Fruit fly (Drosophila melanogaster) whole organism, embryonic: ENCODE measurements around the gene Cpr11B.
A peak's percentile ranks its signal among the peaks of the same experiment; 100 is the strongest.

Experiments
- CG10366 ChIP-seq: fragments of 200-800 bp; sonication (Bioruptor generic); IDR thresholded peaks from 2 replicates; pipeline ENCODE4 v1.3.6; 2022; ENCODE audit warnings: missing biosample characterization, missing genetic modification characterization
- CG10462 ChIP-seq: fragments of 200-800 bp; sonication (Bioruptor generic); optimal IDR thresholded peaks from 2 replicates; lab custom pipeline; 2016; ENCODE audit warnings: missing biosample characterization, missing genetic modification characterization
- CG10565 ChIP-seq: fragments of 200-800 bp; sonication (Bioruptor generic); optimal IDR thresholded peaks from 3 replicates; lab custom pipeline; 2016; ENCODE audit warnings: missing biosample characterization, mild to moderate bottlenecking, missing genetic modification characterization
- CG11085 ChIP-seq: fragments of 200-800 bp; sonication (Bioruptor generic); IDR thresholded peaks from 2 replicates; pipeline ENCODE4 v1.3.6; 2022; ENCODE audit warnings: missing biosample characterization, missing genetic modification characterization
- CG11247 ChIP-seq: fragments of 200-800 bp; sonication (Bioruptor generic); IDR thresholded peaks from 2 replicates; pipeline ENCODE4 v1.3.6; 2022; ENCODE audit warnings: missing biosample characterization, missing genetic modification characterization
- CG11560 ChIP-seq: fragments of 200-800 bp; sonication (Bioruptor generic); IDR thresholded peaks from 3 replicates; pipeline ENCODE4 v1.3.6; 2022; ENCODE audit warnings: missing biosample characterization, missing genetic modification characterization
- CG11695 ChIP-seq: fragments of 200-800 bp; sonication (Bioruptor generic); IDR thresholded peaks from 3 replicates; pipeline ENCODE4 v1.3.6; 2022; ENCODE audit warnings: missing biosample characterization, missing genetic modification characterization
- CG14050 ChIP-seq: fragments of 200-800 bp; sonication (Bioruptor generic); IDR thresholded peaks from 3 replicates; pipeline ENCODE4 v1.3.6; 2022; ENCODE audit warnings: missing biosample characterization, missing genetic modification characterization
- CG17912 ChIP-seq: fragments of 200-800 bp; sonication (Bioruptor generic); optimal IDR thresholded peaks from 2 replicates; lab custom pipeline; 2018; ENCODE audit warnings: missing biosample characterization, mild to moderate bottlenecking, missing genetic modification characterization
- CG18011 ChIP-seq: fragments of 200-800 bp; sonication (Bioruptor generic); optimal IDR thresholded peaks from 2 replicates; lab custom pipeline; 2017; ENCODE audit warnings: missing biosample characterization, missing genetic modification characterization, mild to moderate bottlenecking, moderate library complexity, missing genotype
- CG18476 ChIP-seq: fragments of 200-800 bp; sonication (Bioruptor generic); optimal IDR thresholded peaks from 2 replicates; lab custom pipeline; 2016; ENCODE audit warnings: missing biosample characterization, mild to moderate bottlenecking, missing genetic modification characterization
- CG2120 ChIP-seq: fragments of 200-800 bp; sonication (Bioruptor generic); optimal IDR thresholded peaks from 3 replicates; lab custom pipeline; 2016; ENCODE audit warnings: missing biosample characterization, missing genetic modification characterization
- CG2889 ChIP-seq: fragments of 200-800 bp; sonication (Bioruptor generic); IDR thresholded peaks from 3 replicates; pipeline ENCODE4 v1.3.6; 2022; ENCODE audit warnings: missing biosample characterization, missing genetic modification characterization
- CG33213 ChIP-seq: fragments of 200-800 bp; sonication (Bioruptor generic); optimal IDR thresholded peaks from 3 replicates; lab custom pipeline; 2016; ENCODE audit warnings: missing biosample characterization, missing genetic modification characterization
- CG4424 ChIP-seq: fragments of 200-800 bp; sonication (Bioruptor generic); optimal IDR thresholded peaks from 3 replicates; lab custom pipeline; 2016; ENCODE audit warnings: missing biosample characterization, missing genetic modification characterization
- CG5953 ChIP-seq: fragments of 200-800 bp; sonication (Bioruptor generic); IDR thresholded peaks from 2 replicates; pipeline ENCODE4 v1.3.6; 2022; ENCODE audit warnings: missing biosample characterization, missing genetic modification characterization
- CG7357 ChIP-seq: fragments of 200-800 bp; sonication (Bioruptor generic); IDR thresholded peaks from 3 replicates; pipeline ENCODE4 v1.3.6; 2022; ENCODE audit warnings: missing biosample characterization, missing genetic modification characterization
- CG8089 ChIP-seq: fragments of 200-800 bp; sonication (Bioruptor generic); optimal IDR thresholded peaks from 3 replicates; lab custom pipeline; 2016; ENCODE audit warnings: missing biosample characterization, missing genetic modification characterization
- CG9727 ChIP-seq: fragments of 200-800 bp; sonication (Bioruptor generic); optimal IDR thresholded peaks from 3 replicates; lab custom pipeline; 2017; ENCODE audit warnings: missing biosample characterization, mild to moderate bottlenecking, missing genetic modification characterization
- CkIIα-i1 ChIP-seq: fragments of 200-800 bp; sonication (Bioruptor generic); IDR thresholded peaks from 2 replicates; pipeline ENCODE4 v1.3.6; 2022; ENCODE audit warnings: missing biosample characterization, missing genetic modification characterization
- CoRest ChIP-seq: fragments of 200-800 bp; sonication (Bioruptor generic); optimal IDR thresholded peaks from 3 replicates; lab custom pipeline; 2018; ENCODE audit warnings: missing biosample characterization, mild to moderate bottlenecking, missing genetic modification characterization, moderate library complexity
- D19A ChIP-seq: fragments of 200-800 bp; optimal IDR thresholded peaks from 3 replicates; lab custom pipeline; 2019; ENCODE audit warnings: missing biosample characterization, mild to moderate bottlenecking, missing genetic modification characterization, moderate library complexity
- Dek ChIP-seq: fragments of 200-800 bp; sonication (Bioruptor generic); optimal IDR thresholded peaks from 3 replicates; lab custom pipeline; 2019; ENCODE audit warnings: missing biosample characterization, mild to moderate bottlenecking, missing genetic modification characterization, moderate library complexity
- Dip2 ChIP-seq: fragments of 200-800 bp; sonication (Bioruptor generic); IDR thresholded peaks from 2 replicates; pipeline ENCODE4 v1.3.6; 2022; ENCODE audit warnings: missing biosample characterization, missing genetic modification characterization
- Dll ChIP-seq: fragments of 200-800 bp; sonication (Bioruptor generic); IDR thresholded peaks from 4 replicates; pipeline ENCODE4 v1.3.6; 2022; ENCODE audit warnings: missing biosample characterization, missing genetic modification characterization; ENCODE audit not compliant: partially characterized antibody
- E2f2 ChIP-seq: fragments of 200-800 bp; sonication (Bioruptor generic); IDR thresholded peaks from 2 replicates; pipeline ENCODE4 v1.3.6; 2022; ENCODE audit warnings: missing biosample characterization, missing genetic modification characterization
- HHEX ChIP-seq: fragments of 200-800 bp; sonication (Bioruptor generic); optimal IDR thresholded peaks from 3 replicates; lab custom pipeline; 2017; ENCODE audit warnings: missing biosample characterization, mild to moderate bottlenecking, missing genetic modification characterization, missing genetic modification reagents
- Lpt ChIP-seq: fragments of >200 bp; optimal IDR thresholded peaks from 2 replicates; lab custom pipeline; 2018; ENCODE audit warnings: missing biosample characterization, missing genetic modification characterization
- Nf-YA ChIP-seq: fragments of 200-800 bp; sonication (Bioruptor generic); IDR thresholded peaks from 2 replicates; pipeline ENCODE4 v1.3.6; 2022; ENCODE audit warnings: missing biosample characterization, missing genetic modification characterization
- YL-1 ChIP-seq: fragments of 200-800 bp; sonication (Bioruptor generic); optimal IDR thresholded peaks from 3 replicates; lab custom pipeline; 2017; ENCODE audit warnings: missing biosample characterization, mild to moderate bottlenecking, missing genetic modification characterization
- bowl ChIP-seq: fragments of 200-800 bp; sonication (Bioruptor generic); IDR thresholded peaks from 2 replicates; pipeline ENCODE4 v1.3.6; 2022; ENCODE audit warnings: missing biosample characterization, missing genetic modification characterization
- crc ChIP-seq: fragments of 200-800 bp; sonication (Bioruptor generic); optimal IDR thresholded peaks from 2 replicates; lab custom pipeline; 2016; ENCODE audit warnings: missing biosample characterization, missing genetic modification characterization
- croc ChIP-seq: fragments of 200-800 bp; sonication (Bioruptor generic); conservative IDR thresholded peaks from 3 replicates; pipeline ENCODE4 v1.3.6; 2022; ENCODE audit warnings: missing biosample characterization, missing genetic modification characterization
- danr ChIP-seq: fragments of 200-800 bp; sonication (Bioruptor generic); IDR thresholded peaks from 2 replicates; pipeline ENCODE4 v1.3.6; 2022; ENCODE audit warnings: missing biosample characterization, missing genetic modification characterization
- dm ChIP-seq: fragments of 200-800 bp; sonication (Bioruptor generic); optimal IDR thresholded peaks from 3 replicates; lab custom pipeline; 2016; ENCODE audit warnings: missing biosample characterization, missing genetic modification characterization
- gem ChIP-seq: fragments of 200-800 bp; sonication (Bioruptor generic); optimal IDR thresholded peaks from 2 replicates; lab custom pipeline; 2019; ENCODE audit warnings: missing biosample characterization, mild to moderate bottlenecking, missing genetic modification characterization, moderate library complexity
- grn ChIP-seq: fragments of 200-800 bp; sonication (Bioruptor generic); optimal IDR thresholded peaks from 3 replicates; lab custom pipeline; 2017; ENCODE audit warnings: missing biosample characterization, missing genetic modification characterization
- gro ChIP-seq: fragments of 200-800 bp; sonication (Bioruptor generic); optimal IDR thresholded peaks from 2 replicates; lab custom pipeline; 2016; ENCODE audit warnings: missing biosample characterization, missing genetic modification characterization
- hb ChIP-seq: fragments of 200-800 bp; sonication (Bioruptor generic); IDR thresholded peaks from 3 replicates; pipeline ENCODE4 v1.3.6; 2022; ENCODE audit warnings: missing biosample characterization, missing genetic modification characterization; ENCODE audit not compliant: partially characterized antibody
- lab ChIP-seq: fragments of 200-800 bp; sonication (Bioruptor generic); optimal IDR thresholded peaks from 3 replicates; lab custom pipeline; 2017; ENCODE audit warnings: missing biosample characterization, missing genetic modification characterization, mild to moderate bottlenecking, moderate library complexity, missing genetic modification reagents
- nmo ChIP-seq: fragments of 200-800 bp; sonication (Bioruptor generic); optimal IDR thresholded peaks from 2 replicates; lab custom pipeline; 2018; ENCODE audit warnings: missing biosample characterization, mild to moderate bottlenecking, missing genetic modification characterization, moderate library complexity
- pfk ChIP-seq: fragments of 200-800 bp; sonication (Bioruptor generic); optimal IDR thresholded peaks from 2 replicates; lab custom pipeline; 2018; ENCODE audit warnings: missing biosample characterization, mild to moderate bottlenecking, missing genetic modification characterization, moderate library complexity
- pita ChIP-seq: fragments of 200-800 bp; sonication (Bioruptor generic); optimal IDR thresholded peaks from 2 replicates; lab custom pipeline; 2017; ENCODE audit warnings: missing biosample characterization, mild to moderate bottlenecking, missing genetic modification characterization
- pnt ChIP-seq: fragments of 200-800 bp; sonication (Bioruptor generic); optimal IDR thresholded peaks from 3 replicates; lab custom pipeline; 2016; ENCODE audit warnings: missing biosample characterization, missing genetic modification characterization
- sens-2 ChIP-seq: fragments of 200-800 bp; sonication (Bioruptor generic); IDR thresholded peaks from 2 replicates; pipeline ENCODE4 v1.3.6; 2022; ENCODE audit warnings: missing biosample characterization, missing genetic modification characterization
- sima ChIP-seq: fragments of 200-800 bp; sonication (Bioruptor generic); optimal IDR thresholded peaks from 2 replicates; lab custom pipeline; 2016; ENCODE audit warnings: missing biosample characterization, missing genetic modification characterization
- tap ChIP-seq: fragments of 200-800 bp; optimal IDR thresholded peaks from 3 replicates; lab custom pipeline; 2019; ENCODE audit warnings: missing biosample characterization, mild to moderate bottlenecking, missing genetic modification characterization, moderate library complexity
- trh ChIP-seq: fragments of 200-800 bp; sonication (Bioruptor generic); optimal IDR thresholded peaks from 2 replicates; lab custom pipeline; 2016; ENCODE audit warnings: missing biosample characterization, missing genetic modification characterization
- ttk ChIP-seq: fragments of 200-800 bp; sonication (Bioruptor generic); IDR thresholded peaks from 2 replicates; pipeline ENCODE4 v2.1.2; 2022; ENCODE audit warnings: missing biosample characterization, missing genetic modification characterization
- tx ChIP-seq: fragments of 200-800 bp; sonication (Bioruptor generic); optimal IDR thresholded peaks from 2 replicates; lab custom pipeline; 2016; ENCODE audit warnings: missing biosample characterization, missing genetic modification characterization
- yki ChIP-seq: fragments of >200 bp; optimal IDR thresholded peaks from 3 replicates; lab custom pipeline; 2018

Gene Cpr11B

dm6 chrX:12578701-12579372 is 25.9 kb downstream of the Cpr11B start (continued):
- TF ChIP-seq CG5953 (GFP tag; lab: Robert Waterston, UW): no peak
- peak; percentile 54 for TF ChIP-seq HHEX (GFP tag; lab: Kevin White, UChicago)
- TF ChIP-seq CG7357 (GFP tag; lab: Robert Waterston, UW): peak; percentile 38; the same call in 1 of the 3 replicates
- no peak for TF ChIP-seq CG33213 (GFP tag; lab: Kevin White, UChicago)
- no peak for TF ChIP-seq Lpt (GFP tag; lab: Kevin White, UChicago)
- no peak for TF ChIP-seq ttk (GFP tag; lab: Robert Waterston, UW)
- no peak for TF ChIP-seq yki (lab: Kevin White, UChicago)
- TF ChIP-seq CG9727: peak; percentile 47
- peak; percentile 69 for TF ChIP-seq tap
- no peak for TF ChIP-seq gro (GFP tag; lab: Kevin White, UChicago)
- no peak for TF ChIP-seq CG10565 (GFP tag; lab: Kevin White, UChicago)
- TF ChIP-seq CG4424 (GFP tag; lab: Kevin White, UChicago): peak; percentile 50
- TF ChIP-seq danr: no peak
- no peak; the same call in 2 of the 3 replicates for TF ChIP-seq croc
- TF ChIP-seq CG11247 (GFP tag; lab: Robert Waterston, UW): no peak
- TF ChIP-seq CoRest (tag; lab: Kevin White, UChicago): peak; percentile 82
- TF ChIP-seq bowl (GFP tag; lab: Robert Waterston, UW): no peak
- TF ChIP-seq nmo (GFP tag; lab: Kevin White, UChicago): peak; percentile 77
- no peak for TF ChIP-seq crc (GFP tag; lab: Kevin White, UChicago)
- TF ChIP-seq pfk (GFP tag; lab: Kevin White, UChicago): peak; percentile 81
- no peak for TF ChIP-seq CG2889 (GFP tag; lab: Robert Waterston, UW)
- no peak for TF ChIP-seq pita
- peak; percentile 26; the same call in 1 of the 3 replicates for TF ChIP-seq CG14050
- TF ChIP-seq lab: peak; percentile 70
- TF ChIP-seq sima (GFP tag; lab: Kevin White, UChicago): no peak
- TF ChIP-seq hb (GFP tag; lab: Robert Waterston, UW): no peak
- TF ChIP-seq YL-1 (GFP tag; lab: Kevin White, UChicago): no peak
- TF ChIP-seq CG11560: 0 out of 3 replicates have a peak, but pooled peaks have one; percentile 18
- TF ChIP-seq Nf-YA: no peak
- TF ChIP-seq Dek (tag; lab: Kevin White, UChicago): peak; percentile 31
- TF ChIP-seq CkIIα-i1 (GFP tag; lab: Robert Waterston, UW): no peak
- peak; percentile 34; the same call in 1 of the 2 replicates for TF ChIP-seq E2f2
- peak; percentile 43 for TF ChIP-seq CG18476 (GFP tag; lab: Kevin White, UChicago)
- peak; percentile 8 for TF ChIP-seq CG10462 (GFP tag; lab: Kevin White, UChicago)
- no peak for TF ChIP-seq Dip2 (GFP tag; lab: Robert Waterston, UW)
- TF ChIP-seq CG2120: peak; percentile 68
- TF ChIP-seq grn (GFP tag; lab: Kevin White, UChicago): no peak
- no peak for TF ChIP-seq CG18011 (GFP tag; lab: Kevin White, UChicago)
- TF ChIP-seq CG8089 (GFP tag; lab: Kevin White, UChicago): no peak
- no peak for TF ChIP-seq tx (GFP tag; lab: Kevin White, UChicago)
- TF ChIP-seq D19A (tag; lab: Kevin White, UChicago): peak; percentile 96
- TF ChIP-seq trh (GFP tag; lab: Kevin White, UChicago): no peak
- no peak for TF ChIP-seq CG17912 (GFP tag; lab: Kevin White, UChicago)
- no peak for TF ChIP-seq CG11085 (GFP tag; lab: Robert Waterston, UW)
- TF ChIP-seq CG10366 (GFP tag; lab: Robert Waterston, UW): peak; percentile 29; the same call in 1 of the 2 replicates
- no peak for TF ChIP-seq dm (GFP tag; lab: Kevin White, UChicago)
- TF ChIP-seq sens-2 (GFP tag; lab: Robert Waterston, UW): no peak
- no peak for TF ChIP-seq Dll (GFP tag; lab: Robert Waterston, UW)
- peak; percentile 4 for TF ChIP-seq pnt (GFP tag; lab: Kevin White, UChicago)
- peak; percentile 41; the same call in 1 of the 3 replicates for TF ChIP-seq CG11695 (GFP tag; lab: Robert Waterston, UW)
- TF ChIP-seq gem (tag; lab: Kevin White, UChicago): peak; percentile 86
